Worm (Caenorhabditis elegans) whole organism, young adult: ENCODE data around the gene eri-3.
A peak's percentile ranks its signal among the peaks of the same experiment; 100 is the strongest.

Experiments
- B0336.3 ChIP-seq: fragments of 200-800 bp; sonication (Bioruptor generic); IDR thresholded peaks from 2 replicates; pipeline ENCODE4 v1.3.6; 2022; ENCODE audit warnings: missing genetic modification characterization, missing compliant biosample characterization
- F39B2.1 ChIP-seq: fragments of 200-800 bp; sonication (Bioruptor generic); IDR thresholded peaks from 2 replicates; pipeline ENCODE4 v1.3.6; 2022; ENCODE audit warnings: missing genetic modification reagents, missing genetic modification characterization, missing compliant biosample characterization
- F57C9.4 ChIP-seq: sonication (generic microtip); optimal IDR thresholded peaks from 2 replicates; lab custom pipeline; 2017; ENCODE audit warnings: mild to moderate bottlenecking, missing genetic modification characterization, missing compliant biosample characterization
- aptf-3 ChIP-seq: fragments of 200-800 bp; sonication (Bioruptor generic); IDR thresholded peaks from 2 replicates; pipeline ENCODE4 v1.3.6; 2022; ENCODE audit warnings: missing genetic modification characterization, missing compliant biosample characterization
- ccch-3 ChIP-seq: fragments of 200-800 bp; sonication (Bioruptor generic); optimal IDR thresholded peaks from 2 replicates; lab custom pipeline; 2018; ENCODE audit warnings: mild to moderate bottlenecking, missing genetic modification characterization, missing compliant biosample characterization
- cebp-1 ChIP-seq, 2 experiments: fragments of 200-800 bp in 1 of 2; sonication (Bioruptor generic) in 1 of 2; sonication (generic microtip) in 1 of 2; IDR thresholded peaks in 1 of 2; optimal IDR thresholded peaks in 1 of 2; 2 replicates each; pipeline versions ENCODE4 v1.3.6 to Lab custom; 2017 to 2022; ENCODE audit warnings: missing compliant biosample characterization in 2 of 2, missing genetic modification characterization in 2 of 2, mild to moderate bottlenecking in 1 of 2, missing genetic modification reagents in 1 of 2, moderate library complexity in 1 of 2
- cebp-2 ChIP-seq: fragments of 200-800 bp; sonication (Bioruptor generic); IDR thresholded peaks from 2 replicates; pipeline ENCODE4 v1.3.6; 2022; ENCODE audit warnings: missing genetic modification characterization, missing compliant biosample characterization
- chd-7 ChIP-seq: sonication (generic microtip); optimal IDR thresholded peaks from 2 replicates; lab custom pipeline; 2016; ENCODE audit warnings: mild to moderate bottlenecking, missing genetic modification characterization, moderate library complexity, missing compliant biosample characterization
- dox-1 ChIP-seq: fragments of 200-800 bp; sonication (Bioruptor generic); IDR thresholded peaks from 2 replicates; pipeline ENCODE4 v1.3.6; 2022; ENCODE audit warnings: missing genetic modification reagents, missing genetic modification characterization, missing compliant biosample characterization
- efl-1 ChIP-seq: fragments of 150-350 bp; optimal IDR thresholded peaks from 2 replicates; lab custom pipeline; 2014; ENCODE audit warnings: missing biosample characterization, missing genetic modification reagents, missing genetic modification characterization
- egl-18 ChIP-seq: fragments of 200-800 bp; sonication (Bioruptor generic); IDR thresholded peaks from 2 replicates; pipeline ENCODE4 v1.3.6; 2022; ENCODE audit warnings: missing genetic modification reagents, missing genetic modification characterization, missing compliant biosample characterization
- egl-44 ChIP-seq: fragments of 200-800 bp; sonication (Bioruptor generic); IDR thresholded peaks from 2 replicates; pipeline ENCODE4 v1.3.6; 2022; ENCODE audit warnings: missing genetic modification reagents, missing genetic modification characterization, missing compliant biosample characterization
- ets-4 ChIP-seq: fragments of 200-800 bp; sonication (Bioruptor generic); optimal IDR thresholded peaks from 2 replicates; lab custom pipeline; 2018; ENCODE audit warnings: mild to moderate bottlenecking, missing genetic modification characterization, missing compliant biosample characterization
- hmg-20 ChIP-seq: fragments of 200-800 bp; sonication (Bioruptor generic); IDR thresholded peaks from 2 replicates; pipeline ENCODE4 v1.3.6; 2022; ENCODE audit warnings: missing genetic modification reagents, missing genetic modification characterization, missing compliant biosample characterization
- hsf-1 ChIP-seq: fragments of 200-800 bp; sonication (Bioruptor generic); IDR thresholded peaks from 2 replicates; pipeline ENCODE4 v1.3.6; 2022; ENCODE audit warnings: missing genetic modification reagents, missing genetic modification characterization, missing compliant biosample characterization
- lag-1 ChIP-seq: fragments of 200-800 bp; sonication (Bioruptor generic); IDR thresholded peaks from 2 replicates; pipeline ENCODE4 v1.3.6; 2022; ENCODE audit warnings: missing genetic modification reagents, missing genetic modification characterization, missing compliant biosample characterization
- lin-35 ChIP-seq, 3 experiments: fragments of 150-350 bp in 2 of 3; sonication (generic microtip) in 1 of 3; optimal IDR thresholded peaks; 2 replicates each; lab custom pipeline; 2014 to 2018; ENCODE audit warnings: missing biosample characterization in 3 of 3, missing genetic modification characterization in 3 of 3, missing genetic modification reagents in 3 of 3
- lin-54 ChIP-seq: fragments of 200-800 bp; sonication (Bioruptor generic); optimal IDR thresholded peaks from 2 replicates; lab custom pipeline; 2018; ENCODE audit warnings: mild to moderate bottlenecking, missing genetic modification characterization, missing compliant biosample characterization
- lir-1 ChIP-seq: fragments of 200-800 bp; sonication (Bioruptor generic); conservative IDR thresholded peaks from 2 replicates; pipeline ENCODE4 v1.3.6; 2022; ENCODE audit warnings: missing genetic modification reagents, missing genetic modification characterization, missing compliant biosample characterization
- lsl-1 ChIP-seq: fragments of 200-800 bp; sonication (Bioruptor generic); optimal IDR thresholded peaks from 2 replicates; lab custom pipeline; 2018; ENCODE audit warnings: mild to moderate bottlenecking, missing genetic modification characterization, moderate library complexity, missing compliant biosample characterization
- lsy-27 ChIP-seq: sonication (generic microtip); optimal IDR thresholded peaks from 2 replicates; lab custom pipeline; 2017; ENCODE audit warnings: missing genetic modification characterization, mild to moderate bottlenecking, missing compliant biosample characterization, antibody characterized with exemption, missing genotype, borderline replicate concordance; ENCODE audit not compliant: insufficient read depth
- madf-3 ChIP-seq: fragments of 200-800 bp; sonication (Bioruptor generic); IDR thresholded peaks from 2 replicates; pipeline ENCODE4 v1.3.6; 2022; ENCODE audit warnings: missing genetic modification reagents, missing genetic modification characterization, missing compliant biosample characterization
- madf-6 ChIP-seq: fragments of 200-800 bp; sonication (Bioruptor generic); IDR thresholded peaks from 2 replicates; pipeline ENCODE4 v1.3.6; 2022; ENCODE audit warnings: missing genetic modification reagents, missing genetic modification characterization, missing compliant biosample characterization
- madf-8 ChIP-seq: fragments of 200-800 bp; sonication (Bioruptor generic); conservative IDR thresholded peaks from 2 replicates; pipeline ENCODE4 v1.3.6; 2022; ENCODE audit warnings: missing genetic modification reagents, missing genetic modification characterization, missing compliant biosample characterization
- mcd-1 ChIP-seq: fragments of 200-800 bp; sonication (Bioruptor generic); IDR thresholded peaks from 2 replicates; pipeline ENCODE4 v1.3.6; 2022; ENCODE audit warnings: missing genetic modification reagents, missing genetic modification characterization, missing compliant biosample characterization
- mxl-1 ChIP-seq: sonication (generic microtip); optimal IDR thresholded peaks from 2 replicates; lab custom pipeline; 2016; ENCODE audit warnings: missing genetic modification characterization, missing compliant biosample characterization
- nhr-179 ChIP-seq: sonication (generic microtip); optimal IDR thresholded peaks from 2 replicates; lab custom pipeline; 2016; ENCODE audit warnings: mild to moderate bottlenecking, missing genetic modification characterization, missing compliant biosample characterization
- nhr-80 ChIP-seq: sonication (generic microtip); optimal IDR thresholded peaks from 2 replicates; lab custom pipeline; 2016; ENCODE audit warnings: missing genetic modification characterization, missing compliant biosample characterization
- pbrm-1 ChIP-seq: fragments of 200-800 bp; sonication (Bioruptor generic); IDR thresholded peaks from 2 replicates; pipeline ENCODE4 v1.3.6; 2022; ENCODE audit warnings: missing genetic modification reagents, missing genetic modification characterization, missing compliant biosample characterization
- rcor-1 ChIP-seq: fragments of 200-800 bp; sonication (Bioruptor generic); IDR thresholded peaks from 2 replicates; pipeline ENCODE4 v1.3.6; 2022; ENCODE audit warnings: missing genetic modification reagents, missing genetic modification characterization, missing compliant biosample characterization
- rec-8 ChIP-seq, 2 experiments: sonication (generic microtip); optimal IDR thresholded peaks; 2 replicates each; lab custom pipeline; 2016; ENCODE audit warnings: mild to moderate bottlenecking in 2 of 2, missing genetic modification characterization in 2 of 2, missing genetic modification reagents in 2 of 2, missing genotype in 2 of 2, missing biosample characterization in 1 of 2, missing compliant biosample characterization in 1 of 2, moderate library complexity in 1 of 2
- xnd-1 ChIP-seq: sonication (generic microtip); optimal IDR thresholded peaks from 2 replicates; lab custom pipeline; 2016; ENCODE audit warnings: missing genotype, missing genetic modification reagents, missing genetic modification characterization, missing compliant biosample characterization
- zfh-2 ChIP-seq: fragments of 200-800 bp; sonication (Bioruptor generic); conservative IDR thresholded peaks from 2 replicates; pipeline ENCODE4 v1.3.6; 2022; ENCODE audit warnings: missing genetic modification reagents, missing genetic modification characterization, missing compliant biosample characterization
- zim-3 ChIP-seq: sonication (generic microtip); optimal IDR thresholded peaks from 2 replicates; lab custom pipeline; 2017; ENCODE audit warnings: mild to moderate bottlenecking, missing genetic modification characterization, moderate library complexity, missing compliant biosample characterization
- ztf-28 ChIP-seq: fragments of 200-800 bp; sonication (Bioruptor generic); IDR thresholded peaks from 2 replicates; pipeline ENCODE4 v1.3.6; 2022; ENCODE audit warnings: missing genetic modification reagents, missing genetic modification characterization, missing compliant biosample characterization

eri-3 gene

DNA sequence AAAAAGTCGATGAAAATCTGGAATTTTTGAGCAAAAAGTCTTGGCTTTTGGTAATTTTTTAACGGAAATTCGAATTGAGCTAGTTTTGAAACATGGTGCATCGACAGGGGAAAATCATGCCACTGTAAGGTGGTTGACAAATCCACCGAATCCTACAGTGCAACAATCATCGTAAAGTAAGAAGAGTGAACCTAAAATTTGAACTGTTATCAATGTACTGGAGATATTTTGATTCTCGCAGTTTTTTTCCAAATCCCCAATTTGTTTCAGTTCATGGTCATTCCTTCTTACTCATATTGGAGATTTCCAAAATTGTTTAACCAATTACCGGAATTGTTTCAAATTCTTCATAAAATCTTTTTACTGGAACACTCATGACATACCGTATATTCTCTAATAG, 29.4 kb downstream of the eri-3 start (continued):
- TF ChIP-seq hmg-20 (GFP tag; lab: Robert Waterston, UW) (no peak), F39B2.1 (GFP tag; lab: Robert Waterston, UW) (no peak), B0336.3 (GFP tag; lab: Robert Waterston, UW) (peak; percentile 45; the same call in 1 of the 2 replicates), egl-18 (GFP tag; lab: Robert Waterston, UW) (no peak), cebp-2 (0 out of 2 replicates have a peak, but pooled peaks have one; percentile 12), dox-1 (GFP tag; lab: Robert Waterston, UW) (no peak), lir-1 (GFP tag; lab: Robert Waterston, UW) (no peak)

ce11 chrII:1153299-1153698, 30.0 kb downstream of the eri-3 start:
- no peak for TF ChIP-seq lir-1 (GFP tag; lab: Robert Waterston, UW)
- TF ChIP-seq dox-1 (GFP tag; lab: Robert Waterston, UW), result peak; percentile 41; the same call in 1 of the 2 replicates
- TF ChIP-seq lin-54 (GFP tag; lab: Kevin White, UChicago), result no peak
- TF ChIP-seq rec-8 (tag; optimal IDR thresholded peaks at IDR 0.05; lab: Kevin White, UChicago), result no peak
- TF ChIP-seq nhr-179, result no peak
- no peak for TF ChIP-seq lin-35 (GFP tag; optimal IDR thresholded peaks at IDR 0.05; lab: Kevin White, UChicago)
- peak; percentile 89 for TF ChIP-seq madf-8 (GFP tag; lab: Robert Waterston, UW)
- no peak for TF ChIP-seq lsy-27
- no peak for TF ChIP-seq ccch-3 (GFP tag; lab: Kevin White, UChicago)
- peak; percentile 71 for TF ChIP-seq xnd-1 (tag; lab: Kevin White, UChicago)
- peak; percentile 96 for TF ChIP-seq madf-6 (GFP tag; lab: Robert Waterston, UW)
- TF ChIP-seq zim-3 (tag; lab: Kevin White, UChicago), result no peak
- TF ChIP-seq pbrm-1 (GFP tag; lab: Robert Waterston, UW), result no peak
- TF ChIP-seq efl-1 (GFP tag; lab: Kevin White, UChicago), result peak; percentile 23
- TF ChIP-seq ets-4 (GFP tag; lab: Kevin White, UChicago), result no peak
- TF ChIP-seq madf-3 (GFP tag; lab: Robert Waterston, UW), result 0 out of 2 replicates have a peak, but pooled peaks have one; percentile 49
- TF ChIP-seq lsl-1 (GFP tag; lab: Kevin White, UChicago), result peak; percentile 44
- TF ChIP-seq hsf-1 (GFP tag; lab: Robert Waterston, UW), result peak; percentile 30; the same call in 1 of the 2 replicates
- no peak for TF ChIP-seq chd-7
- peak; percentile 41 for TF ChIP-seq mcd-1 (GFP tag; lab: Robert Waterston, UW)
- no peak for TF ChIP-seq cebp-1 (GFP tag; IDR thresholded peaks at IDR 0.05; lab: Robert Waterston, UW)
- no peak for TF ChIP-seq cebp-1 (tag; optimal IDR thresholded peaks at IDR 0.05; lab: Kevin White, UChicago)
- TF ChIP-seq ztf-28, result no peak
- TF ChIP-seq nhr-80 (tag; lab: Kevin White, UChicago), result no peak
- no peak for TF ChIP-seq aptf-3 (GFP tag; lab: Robert Waterston, UW)
- TF ChIP-seq, all 124 proteins: peak for 9

DNA sequence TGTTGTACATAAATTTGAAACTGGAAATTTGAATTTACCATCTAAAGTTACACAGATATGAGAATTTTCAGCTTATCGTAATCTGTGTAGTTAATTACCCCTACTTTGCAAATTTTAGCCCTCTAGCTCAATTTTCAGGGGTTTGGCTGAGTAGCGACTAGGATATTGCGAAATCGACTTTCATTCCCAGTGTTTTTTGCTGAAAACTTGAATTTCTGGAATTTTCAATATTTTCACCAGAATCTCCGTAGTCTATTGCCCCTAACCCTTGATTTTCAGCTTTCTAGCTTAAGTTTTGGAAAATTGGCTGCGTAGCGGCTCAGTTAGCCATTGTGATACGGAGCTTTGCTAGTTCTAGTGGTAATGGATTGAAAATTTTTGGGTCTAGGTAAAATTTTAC, 33.8 kb downstream of the eri-3 start:
- TF ChIP-seq cebp-1 (GFP tag; IDR thresholded peaks at IDR 0.05; lab: Robert Waterston, UW) (no peak), cebp-1 (tag; optimal IDR thresholded peaks at IDR 0.05; lab: Kevin White, UChicago) (peak; percentile 76), egl-44 (GFP tag; lab: Robert Waterston, UW) (no peak)

DNA sequence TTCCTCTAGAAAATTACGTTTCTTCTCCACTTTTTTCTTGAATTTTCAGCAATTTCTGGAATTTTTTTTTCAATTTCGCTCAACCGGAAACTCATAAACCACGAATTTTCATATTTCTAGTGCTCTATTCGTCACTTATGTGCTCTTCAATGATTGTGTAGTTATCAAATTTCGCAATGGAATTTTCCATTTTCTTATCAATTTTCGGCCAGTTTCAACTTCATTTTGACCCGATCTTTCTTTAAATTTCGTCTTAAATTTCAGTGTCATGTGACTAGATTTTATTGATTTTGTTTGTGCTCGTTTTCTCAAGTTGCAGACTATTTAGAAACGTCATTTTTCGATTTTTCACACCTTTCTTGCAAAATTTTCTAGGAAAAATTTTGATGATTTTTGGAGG, 36.4 kb downstream of the eri-3 start:
- peak; percentile 80 for TF ChIP-seq nhr-80 (tag; lab: Kevin White, UChicago)
- TF ChIP-seq mxl-1, result no peak
- no peak for TF ChIP-seq F57C9.4
- TF ChIP-seq lag-1 (GFP tag; lab: Robert Waterston, UW), result no peak
- TF ChIP-seq lsy-27, result no peak
- no peak for TF ChIP-seq rcor-1 (GFP tag; lab: Robert Waterston, UW)
- no peak for TF ChIP-seq lsl-1 (GFP tag; lab: Kevin White, UChicago)
- TF ChIP-seq zfh-2 (GFP tag; lab: Robert Waterston, UW), result no peak
- TF ChIP-seq cebp-1 (GFP tag; IDR thresholded peaks at IDR 0.05; lab: Robert Waterston, UW), result peak; percentile 75; the same call in 1 of the 2 replicates
- peak; percentile 83 for TF ChIP-seq cebp-1 (tag; optimal IDR thresholded peaks at IDR 0.05; lab: Kevin White, UChicago)
